Worm (Caenorhabditis elegans) whole organism, L1 larva: Measurements from ENCODE around the gene C05E4.7.
A peak's percentile ranks its signal among the peaks of the same experiment; 100 is the strongest.

Source experiments
- aly-2 ChIP-seq: fragments of 150-350 bp; optimal IDR thresholded peaks from 2 replicates; lab custom pipeline; 2014; ENCODE audit warnings: missing biosample characterization, missing genetic modification characterization
- ceh-82 ChIP-seq, 3 experiments: fragments of 150-350 bp in 1 of 3; sonication (generic microtip) in 2 of 3; optimal IDR thresholded peaks; 2 replicates each; lab custom pipeline; 2014 to 2017; ENCODE audit warnings: missing biosample characterization in 3 of 3, missing genetic modification characterization in 3 of 3
- dpl-1 ChIP-seq, 3 experiments: fragments of 150-350 bp in 2 of 3; sonication (generic microtip) in 1 of 3; optimal IDR thresholded peaks; 2 replicates each; lab custom pipeline; 2014 to 2017; ENCODE audit warnings: missing biosample characterization in 3 of 3, missing genetic modification characterization in 3 of 3, missing genetic modification reagents in 3 of 3
- elt-2 ChIP-seq: sonication (generic microtip); optimal IDR thresholded peaks from 2 replicates; lab custom pipeline; 2016; ENCODE audit warnings: missing genetic modification characterization, mild to moderate bottlenecking, inconsistent platforms, missing compliant biosample characterization, missing genetic modification reagents
- fos-1 ChIP-seq: fragments of 150-350 bp; optimal IDR thresholded peaks from 2 replicates; lab custom pipeline; 2014; ENCODE audit warnings: missing biosample characterization, missing genetic modification characterization
- lsy-2 ChIP-seq, 2 experiments: fragments of 150-350 bp; optimal IDR thresholded peaks; 2 replicates each; lab custom pipeline; 2014; ENCODE audit warnings: missing biosample characterization in 2 of 2, missing genetic modification characterization in 2 of 2
- nhr-12 ChIP-seq: sonication (generic microtip); optimal IDR thresholded peaks from 2 replicates; lab custom pipeline; 2017; ENCODE audit warnings: missing biosample characterization, missing genetic modification characterization
- nhr-77 ChIP-seq: fragments of 150-350 bp; optimal IDR thresholded peaks from 2 replicates; lab custom pipeline; 2014; ENCODE audit warnings: missing biosample characterization, missing genetic modification characterization
- snpc-4 ChIP-seq: fragments of 150-350 bp; optimal IDR thresholded peaks from 2 replicates; lab custom pipeline; 2014; ENCODE audit warnings: missing biosample characterization, missing genetic modification characterization
- unc-130 ChIP-seq: fragments of 150-350 bp; optimal IDR thresholded peaks from 2 replicates; lab custom pipeline; 2017; ENCODE audit warnings: missing biosample characterization, missing genetic modification characterization, inconsistent platforms
- zag-1 ChIP-seq: fragments of 150-350 bp; optimal IDR thresholded peaks from 2 replicates; lab custom pipeline; 2014; ENCODE audit warnings: missing biosample characterization, missing genetic modification characterization
- zip-4 ChIP-seq: fragments of 200-800 bp; sonication (Bioruptor generic); optimal IDR thresholded peaks from 2 replicates; lab custom pipeline; 2018; ENCODE audit warnings: mild to moderate bottlenecking, missing genetic modification characterization, moderate library complexity, missing compliant biosample characterization
- ztf-11 ChIP-seq, 2 experiments: sonication (generic microtip); optimal IDR thresholded peaks; 2 replicates each; lab custom pipeline; 2016 to 2017; ENCODE audit warnings: missing genetic modification characterization in 2 of 2, missing biosample characterization in 1 of 2, missing compliant biosample characterization in 1 of 2

- TF ChIP-seq zag-1 (tag; lab: Kevin White, UChicago) (no peak), nhr-12 (tag; lab: Kevin White, UChicago) (no peak), elt-2 (tag; lab: Kevin White, UChicago) (peak; percentile 49), unc-130 (tag; lab: Kevin White, UChicago) (peak; percentile 89), ceh-82 (tag; optimal IDR thresholded peaks at IDR 0.05; lab: Kevin White, UChicago) (peak; percentile 85 to 92 (median 88)), nhr-77 (tag; lab: Kevin White, UChicago) (peak; percentile 96), aly-2 (tag; lab: Kevin White, UChicago) (peak; percentile 51), ztf-11 (tag; optimal IDR thresholded peaks at IDR 0.05; lab: Kevin White, UChicago) (peak in 1 of 2 experiments; percentile 70), fos-1 (tag; lab: Kevin White, UChicago) (peak; percentile 76), dpl-1 (GFP tag; optimal IDR thresholded peaks at IDR 0.05; lab: Kevin White, UChicago) (peak; percentile 96 to 97 (median 97)), zip-4 (GFP tag; lab: Kevin White, UChicago) (peak; percentile 56), lsy-2 (tag; optimal IDR thresholded peaks at IDR 0.05; lab: Kevin White, UChicago) (peak; percentile 89 to 91), snpc-4 (tag; lab: Kevin White, UChicago) (peak; percentile 65)
Measured at ce11 chrV:773256-773655, 31.3 kb downstream of the C05E4.7 start, which contains the start of gene sti-1.
